Fruit fly (Drosophila melanogaster) whole organism, adult: ENCODE data around the gene CD98hc.

ENCODE experiments used
- CG11617 ChIP-seq: fragments of 200-800 bp; sonication (Bioruptor generic); optimal IDR thresholded peaks from 2 replicates; lab custom pipeline; 2017; ENCODE audit warnings: mild to moderate bottlenecking, missing biosample characterization, missing genetic modification reagents, missing genetic modification characterization
- CG12768 ChIP-seq: fragments of 200-800 bp; sonication (Bioruptor generic); optimal IDR thresholded peaks from 2 replicates; lab custom pipeline; 2017; ENCODE audit warnings: missing biosample characterization, missing genetic modification characterization, mild to moderate bottlenecking, moderate library complexity, missing genetic modification reagents
- CG14711 ChIP-seq: fragments of 200-800 bp; sonication (Bioruptor generic); optimal IDR thresholded peaks from 2 replicates; lab custom pipeline; 2018; ENCODE audit warnings: missing biosample characterization, mild to moderate bottlenecking, missing genetic modification characterization, moderate library complexity
- CG1620 ChIP-seq: fragments of 200-800 bp; sonication (Bioruptor generic); optimal IDR thresholded peaks from 2 replicates; lab custom pipeline; 2016; ENCODE audit warnings: missing biosample characterization, missing genetic modification characterization
- CG33017 ChIP-seq: fragments of 200-800 bp; sonication (Bioruptor generic); optimal IDR thresholded peaks from 2 replicates; lab custom pipeline; 2018; ENCODE audit warnings: missing biosample characterization, mild to moderate bottlenecking, missing genetic modification characterization, moderate library complexity
- CG5204 ChIP-seq: fragments of 200-800 bp; sonication (Bioruptor generic); optimal IDR thresholded peaks from 2 replicates; lab custom pipeline; 2016; ENCODE audit warnings: missing biosample characterization, missing genetic modification characterization
- CG7045 ChIP-seq: fragments of 200-800 bp; sonication (Bioruptor generic); optimal IDR thresholded peaks from 2 replicates; lab custom pipeline; 2017; ENCODE audit warnings: missing biosample characterization, mild to moderate bottlenecking, missing genetic modification characterization
- CG7101 ChIP-seq: fragments of 200-800 bp; sonication (Bioruptor generic); optimal IDR thresholded peaks from 2 replicates; lab custom pipeline; 2018; ENCODE audit warnings: missing biosample characterization, mild to moderate bottlenecking, missing genetic modification characterization, moderate library complexity
- Clk ChIP-seq: fragments of 200-800 bp; sonication (Bioruptor generic); optimal IDR thresholded peaks from 2 replicates; lab custom pipeline; 2017; ENCODE audit warnings: missing biosample characterization, missing genetic modification characterization
- Crg-1 ChIP-seq: fragments of 200-800 bp; sonication (Bioruptor generic); optimal IDR thresholded peaks from 2 replicates; lab custom pipeline; 2016; ENCODE audit warnings: missing biosample characterization, missing genetic modification characterization
- Hr96 ChIP-seq: fragments of 200-800 bp; sonication (Bioruptor generic); optimal IDR thresholded peaks from 2 replicates; lab custom pipeline; 2016; ENCODE audit warnings: missing biosample characterization, missing genetic modification characterization
- Mnt ChIP-seq: fragments of 200-800 bp; sonication (Bioruptor generic); optimal IDR thresholded peaks from 2 replicates; lab custom pipeline; 2016; ENCODE audit warnings: missing biosample characterization, mild to moderate bottlenecking, missing genetic modification characterization
- bab1 ChIP-seq: fragments of 200-800 bp; sonication (Bioruptor generic); optimal IDR thresholded peaks from 3 replicates; lab custom pipeline; 2019; ENCODE audit warnings: missing biosample characterization, mild to moderate bottlenecking, missing genetic modification characterization, moderate library complexity
- cic ChIP-seq: fragments of 200-800 bp; sonication (Bioruptor generic); optimal IDR thresholded peaks from 2 replicates; lab custom pipeline; 2017; ENCODE audit warnings: missing biosample characterization, mild to moderate bottlenecking, missing genetic modification characterization, moderate library complexity
- cnc ChIP-seq, 2 experiments: fragments of >200 bp; optimal IDR thresholded peaks; 2 replicates each; lab custom pipeline; 2017
- kay ChIP-seq: fragments of 200-800 bp; sonication (Bioruptor generic); peaks from one replicate; lab custom pipeline; 2016; ENCODE audit warnings: missing biosample characterization, missing genetic modification characterization, borderline replicate concordance
- ovo ChIP-seq: fragments of 200-800 bp; sonication (Bioruptor generic); optimal IDR thresholded peaks from 2 replicates; lab custom pipeline; 2016; ENCODE audit warnings: missing biosample characterization, missing genetic modification characterization
- pad ChIP-seq: fragments of 200-800 bp; sonication (Bioruptor generic); optimal IDR thresholded peaks from 3 replicates; lab custom pipeline; 2017; ENCODE audit warnings: missing biosample characterization, missing genetic modification characterization, mild to moderate bottlenecking, moderate library complexity, missing genetic modification reagents
- tj ChIP-seq: fragments of 200-800 bp; sonication (Bioruptor generic); optimal IDR thresholded peaks from 3 replicates; lab custom pipeline; 2017; ENCODE audit warnings: missing biosample characterization, mild to moderate bottlenecking, missing genetic modification characterization, moderate library complexity
- toe ChIP-seq: fragments of 200-800 bp; sonication (Bioruptor generic); optimal IDR thresholded peaks from 2 replicates; lab custom pipeline; 2016; ENCODE audit warnings: missing biosample characterization, missing genetic modification characterization

The CD98hc gene

DNA sequence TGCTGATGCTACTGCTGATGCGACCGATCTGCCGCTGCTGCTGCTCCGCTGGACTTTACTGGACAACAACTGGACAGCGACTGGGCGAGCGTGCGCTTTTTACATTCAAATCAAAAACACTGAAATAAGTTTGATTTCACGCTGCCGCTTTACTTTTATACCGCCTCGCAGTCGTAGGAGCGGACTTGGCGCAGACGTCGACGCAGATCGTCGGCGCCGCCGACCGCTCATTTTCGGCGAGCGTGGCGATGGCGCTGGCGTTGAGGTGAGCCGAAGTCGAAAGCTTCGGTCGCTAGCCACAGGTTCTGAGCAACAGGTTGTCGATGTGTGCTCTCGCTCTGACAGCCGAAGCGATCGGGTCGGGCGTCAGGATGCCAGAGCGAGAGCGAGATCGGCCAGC, 17.5 kb upstream of the CD98hc start, which contains the start of gene Elovl7:
Gene Elovl7 (minus strand): TSS at position 131 of the 400 bp plus-strand sequence.
- TF ChIP-seq kay (GFP tag; lab: Kevin White, UChicago) (no peak), CG1620 (GFP tag; lab: Kevin White, UChicago) (peak; percentile 9), CG14711 (tag; lab: Kevin White, UChicago) (no peak), bab1 (GFP tag; lab: Kevin White, UChicago) (peak; percentile 38), tj (GFP tag; lab: Kevin White, UChicago) (peak; percentile 61)

DNA sequence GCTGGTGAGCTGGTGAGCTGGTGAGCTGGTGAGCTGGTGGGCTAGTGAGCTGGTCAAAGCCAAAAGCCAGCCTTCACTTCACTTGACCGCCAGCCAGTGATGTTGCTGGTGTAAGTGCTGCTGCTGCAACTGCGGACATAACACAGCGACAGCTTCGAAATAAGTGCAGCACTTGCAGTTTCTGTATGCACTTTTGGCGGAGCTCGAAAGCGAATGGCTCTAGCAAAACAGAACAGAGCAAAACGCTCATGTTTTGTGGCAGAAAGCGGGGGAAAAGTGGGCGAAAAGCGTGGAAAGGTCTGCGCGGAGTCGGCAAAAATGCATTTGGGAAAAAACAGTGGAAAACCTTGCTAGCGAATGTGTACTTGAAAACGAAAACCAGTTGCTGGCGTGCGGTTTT, 16.4 kb upstream of the CD98hc start:
- TF ChIP-seq cic (GFP tag; lab: Kevin White, UChicago) (no peak), tj (GFP tag; lab: Kevin White, UChicago) (peak; percentile 97), Mnt (GFP tag; lab: Kevin White, UChicago) (no peak)

DNA sequence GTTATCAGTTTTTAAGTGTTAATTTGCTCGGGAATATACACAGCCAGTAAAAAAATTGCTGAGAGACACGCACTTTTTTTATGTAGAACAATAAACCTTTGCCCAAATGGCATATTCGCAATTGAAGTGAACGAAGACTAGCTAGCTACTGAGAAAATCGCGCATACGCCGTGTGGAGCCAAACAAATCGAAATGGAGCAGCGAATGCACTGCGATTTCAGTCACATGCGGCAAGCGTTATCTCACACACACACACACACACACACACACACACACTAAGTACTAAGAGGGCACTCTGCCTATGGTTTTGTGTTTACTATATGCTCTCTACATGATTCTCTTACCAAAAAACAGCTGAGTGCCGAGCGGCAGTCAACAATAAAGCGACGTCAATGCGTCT, 15.3 kb upstream of the CD98hc start:
- TF ChIP-seq kay (GFP tag; lab: Kevin White, UChicago): no peak
- peak; percentile 13 for TF ChIP-seq CG12768 (GFP tag; lab: Kevin White, UChicago)

DNA sequence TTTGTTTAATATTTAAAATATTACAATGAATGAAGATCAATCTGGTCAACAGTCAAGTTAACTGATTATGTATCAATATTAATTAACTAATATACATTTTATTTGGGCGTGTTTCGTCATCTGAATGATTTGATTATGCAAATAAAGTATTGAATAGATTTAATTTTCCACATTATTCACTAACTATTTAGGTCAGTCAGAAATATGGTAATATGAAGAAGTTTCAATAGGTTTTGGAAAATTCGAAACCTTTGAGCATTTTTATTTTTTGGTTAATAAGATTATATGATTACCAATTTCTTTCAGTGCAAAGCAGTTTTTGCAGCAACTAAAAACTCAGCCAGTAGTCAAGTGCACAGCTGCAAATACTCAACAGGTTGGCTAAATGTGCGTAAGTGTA, 13.9 kb upstream of the CD98hc start:
- no peak for TF ChIP-seq CG14711 (tag; lab: Kevin White, UChicago)
- no peak for TF ChIP-seq toe (GFP tag; lab: Kevin White, UChicago)
- TF ChIP-seq CG7101 (tag; lab: Kevin White, UChicago): no peak
- TF ChIP-seq Crg-1: no peak
- no peak for TF ChIP-seq CG5204 (GFP tag; lab: Kevin White, UChicago)
- TF ChIP-seq CG33017 (tag; lab: Kevin White, UChicago): no peak
- no peak for TF ChIP-seq bab1 (GFP tag; lab: Kevin White, UChicago)
- no peak for TF ChIP-seq CG12768 (GFP tag; lab: Kevin White, UChicago)
- TF ChIP-seq CG7045 (GFP tag; lab: Kevin White, UChicago): no peak
- no peak for TF ChIP-seq ovo (GFP tag; lab: Kevin White, UChicago)
- no peak for TF ChIP-seq tj (GFP tag; lab: Kevin White, UChicago)
- no peak for TF ChIP-seq cnc (optimal IDR thresholded peaks at IDR 0.05; lab: Kevin White, UChicago)
- no peak for TF ChIP-seq CG11617

DNA sequence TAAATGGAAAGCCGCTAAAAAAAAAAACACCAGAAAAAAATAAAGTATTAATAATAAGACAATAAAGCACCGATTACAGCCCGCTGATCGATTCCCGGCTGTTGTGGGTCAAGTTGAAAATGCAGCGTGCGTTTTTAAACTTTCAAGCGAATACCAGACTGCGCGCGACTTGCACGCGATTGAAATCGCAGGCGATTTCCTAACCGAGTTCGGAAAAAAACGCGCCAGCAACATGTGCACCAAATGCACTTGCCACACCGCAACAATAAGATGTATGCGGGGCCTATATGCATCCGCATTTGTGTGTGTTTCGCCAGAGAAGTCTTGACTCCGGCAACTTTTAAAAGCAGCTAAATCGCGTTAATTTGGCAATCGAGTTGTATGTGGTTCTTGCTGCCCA, 13.2 kb upstream of the CD98hc start:
- TF ChIP-seq CG11617 (no peak), CG5204 (GFP tag; lab: Kevin White, UChicago) (no peak), CG7045 (GFP tag; lab: Kevin White, UChicago) (no peak), toe (GFP tag; lab: Kevin White, UChicago) (no peak), bab1 (GFP tag; lab: Kevin White, UChicago) (no peak), CG1620 (GFP tag; lab: Kevin White, UChicago) (no peak)

dm6 chr3R:7990799-7991423, 12.7 kb upstream of the CD98hc start:
- TF ChIP-seq CG5204 (GFP tag; lab: Kevin White, UChicago): no peak
- no peak for TF ChIP-seq Hr96 (GFP tag; lab: Kevin White, UChicago)
- TF ChIP-seq ovo (GFP tag; lab: Kevin White, UChicago): no peak
- TF ChIP-seq Clk: no peak

- TF ChIP-seq CG5204 (GFP tag; lab: Kevin White, UChicago) (no peak), cic (GFP tag; lab: Kevin White, UChicago) (no peak), CG11617 (no peak)
Measured at dm6 chr3R:7990257-7990656, 12.0 kb upstream of the CD98hc start.

DNA sequence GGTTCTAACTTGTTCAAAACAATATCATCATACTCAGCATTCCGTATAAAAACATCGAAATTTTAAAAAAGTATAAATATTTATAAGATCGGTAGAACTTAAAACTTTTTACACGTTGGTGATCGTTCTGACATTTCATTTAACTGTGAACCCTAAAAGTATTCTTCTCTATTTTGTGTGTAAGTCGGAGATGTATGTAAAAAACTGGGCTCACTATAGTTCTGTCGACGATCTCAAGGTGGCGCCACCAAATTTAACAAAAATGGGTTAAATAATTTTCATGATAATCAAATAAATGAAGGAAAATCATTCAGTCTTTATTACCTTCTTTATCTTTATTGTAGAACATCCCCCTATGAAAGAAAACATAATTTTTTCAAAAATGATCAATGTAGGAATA, 3.2 kb upstream of the CD98hc start:
- no peak for TF ChIP-seq ovo (GFP tag; lab: Kevin White, UChicago)
- TF ChIP-seq bab1 (GFP tag; lab: Kevin White, UChicago): peak; percentile 52
- TF ChIP-seq CG14711 (tag; lab: Kevin White, UChicago): no peak

- TF ChIP-seq CG12768 (GFP tag; lab: Kevin White, UChicago) (no peak), tj (GFP tag; lab: Kevin White, UChicago) (no peak), CG7101 (tag; lab: Kevin White, UChicago) (no peak), cic (GFP tag; lab: Kevin White, UChicago) (no peak), Mnt (GFP tag; lab: Kevin White, UChicago) (no peak), toe (GFP tag; lab: Kevin White, UChicago) (no peak), CG1620 (GFP tag; lab: Kevin White, UChicago) (no peak), CG7045 (GFP tag; lab: Kevin White, UChicago) (no peak), bab1 (GFP tag; lab: Kevin White, UChicago) (no peak), kay (GFP tag; lab: Kevin White, UChicago) (no peak), CG14711 (tag; lab: Kevin White, UChicago) (no peak), cnc (optimal IDR thresholded peaks at IDR 0.05; lab: Kevin White, UChicago) (no peak), Crg-1 (no peak), pad (no peak), CG33017 (tag; lab: Kevin White, UChicago) (no peak), CG11617 (no peak), CG5204 (GFP tag; lab: Kevin White, UChicago) (no peak), Hr96 (GFP tag; lab: Kevin White, UChicago) (no peak)
Measured at dm6 chr3R:7980222-7980621, 2.0 kb upstream of the CD98hc start, which contains the start of gene Sfp84E. TSS of gene Sfp84E (minus strand) at chr3R:7980322.
